Fruit fly (Drosophila melanogaster) whole organism, embryonic: ENCODE data around the gene dnc.
A peak's percentile ranks its signal among the peaks of the same experiment; 100 is the strongest.

Experiments used
- Adf1 ChIP-seq: fragments of 200-800 bp; sonication (Bioruptor generic); IDR thresholded peaks from 2 replicates; pipeline ENCODE4 v1.3.6; 2022; ENCODE audit warnings: missing biosample characterization, missing genetic modification characterization
- Atf6 ChIP-seq: fragments of 200-800 bp; sonication (Bioruptor generic); IDR thresholded peaks from 2 replicates; pipeline ENCODE4 v1.3.6; 2022; ENCODE audit warnings: missing biosample characterization, missing genetic modification characterization
- CG10209 ChIP-seq: fragments of 200-800 bp; sonication (Bioruptor generic); optimal IDR thresholded peaks from 3 replicates; lab custom pipeline; 2017; ENCODE audit warnings: missing biosample characterization, mild to moderate bottlenecking, missing genetic modification characterization, missing genetic modification reagents
- CG10543 ChIP-seq: fragments of 200-800 bp; sonication (Bioruptor generic); optimal IDR thresholded peaks from 3 replicates; lab custom pipeline; 2017; ENCODE audit warnings: missing biosample characterization, mild to moderate bottlenecking, missing genetic modification characterization, moderate library complexity
- CG12104 ChIP-seq: fragments of 200-800 bp; sonication (Bioruptor generic); optimal IDR thresholded peaks from 3 replicates; lab custom pipeline; 2016; ENCODE audit warnings: missing biosample characterization, missing genetic modification characterization
- CG13287 ChIP-seq: fragments of 200-800 bp; sonication (Bioruptor generic); IDR thresholded peaks from 2 replicates; pipeline ENCODE4 v1.3.6; 2022; ENCODE audit warnings: missing biosample characterization, missing genetic modification characterization; ENCODE audit not compliant: partially characterized antibody
- CG13296 ChIP-seq: fragments of 200-800 bp; sonication (Bioruptor generic); optimal IDR thresholded peaks from 3 replicates; lab custom pipeline; 2018; ENCODE audit warnings: missing biosample characterization, mild to moderate bottlenecking, missing genetic modification characterization
- CG14014 ChIP-seq: fragments of 200-800 bp; sonication (Bioruptor generic); IDR thresholded peaks from 2 replicates; pipeline ENCODE4 v1.3.6; 2022; ENCODE audit warnings: missing biosample characterization, missing genetic modification characterization
- CG14860 ChIP-seq: fragments of 200-800 bp; sonication (Bioruptor generic); IDR thresholded peaks from 3 replicates; pipeline ENCODE4 v1.3.6; 2022; ENCODE audit warnings: missing biosample characterization, missing genetic modification characterization; ENCODE audit not compliant: partially characterized antibody
- CG15514 ChIP-seq: fragments of 200-800 bp; sonication (Bioruptor generic); optimal IDR thresholded peaks from 3 replicates; lab custom pipeline; 2017; ENCODE audit warnings: missing biosample characterization, missing genetic modification characterization, mild to moderate bottlenecking, moderate library complexity, missing genetic modification reagents
- CG16815 ChIP-seq: fragments of 200-800 bp; sonication (Bioruptor generic); optimal IDR thresholded peaks from 3 replicates; lab custom pipeline; 2017; ENCODE audit warnings: missing biosample characterization, mild to moderate bottlenecking, missing genetic modification characterization
- CG18619 ChIP-seq: fragments of 200-800 bp; sonication (Bioruptor generic); optimal IDR thresholded peaks from 3 replicates; lab custom pipeline; 2017; ENCODE audit warnings: missing biosample characterization, mild to moderate bottlenecking, missing genetic modification characterization
- CG3281 ChIP-seq: fragments of 200-800 bp; sonication (Bioruptor generic); optimal IDR thresholded peaks from 3 replicates; lab custom pipeline; 2017; ENCODE audit warnings: missing biosample characterization, mild to moderate bottlenecking, missing genetic modification characterization
- CG34224 ChIP-seq: fragments of 200-800 bp; sonication (Bioruptor generic); IDR thresholded peaks from 3 replicates; pipeline ENCODE4 v1.3.6; 2022; ENCODE audit warnings: missing biosample characterization, missing genetic modification characterization; ENCODE audit not compliant: partially characterized antibody
- CG3847 ChIP-seq: fragments of 200-800 bp; sonication (Bioruptor generic); IDR thresholded peaks from 2 replicates; pipeline ENCODE4 v1.3.6; 2022; ENCODE audit warnings: missing biosample characterization, missing genetic modification characterization
- CG42726 ChIP-seq: fragments of 200-800 bp; sonication (Bioruptor generic); IDR thresholded peaks from 2 replicates; pipeline ENCODE4 v1.3.6; 2022; ENCODE audit warnings: missing biosample characterization, missing genetic modification characterization; ENCODE audit not compliant: partially characterized antibody
- CG4820 ChIP-seq: fragments of 200-800 bp; sonication (Bioruptor generic); optimal IDR thresholded peaks from 3 replicates; lab custom pipeline; 2016; ENCODE audit warnings: missing biosample characterization, missing genetic modification characterization
- CG8944 ChIP-seq: fragments of 200-800 bp; sonication (Bioruptor generic); optimal IDR thresholded peaks from 3 replicates; lab custom pipeline; 2016; ENCODE audit warnings: missing biosample characterization, missing genetic modification characterization
- CG9437 ChIP-seq: fragments of 200-800 bp; sonication (Bioruptor generic); optimal IDR thresholded peaks from 2 replicates; lab custom pipeline; 2018; ENCODE audit warnings: missing biosample characterization, mild to moderate bottlenecking, missing genetic modification characterization
- CG9876 ChIP-seq: fragments of 200-800 bp; sonication (Bioruptor generic); optimal IDR thresholded peaks from 2 replicates; lab custom pipeline; 2016; ENCODE audit warnings: missing biosample characterization, missing genetic modification characterization
- CTCF ChIP-seq: fragments of 200-800 bp; sonication (Bioruptor generic); optimal IDR thresholded peaks from 2 replicates; lab custom pipeline; 2017; ENCODE audit warnings: missing biosample characterization, mild to moderate bottlenecking, missing genetic modification characterization, moderate library complexity
- Dref ChIP-seq: fragments of 200-800 bp; sonication (Bioruptor generic); IDR thresholded peaks from 2 replicates; pipeline ENCODE4 v1.3.6; 2022; ENCODE audit warnings: missing biosample characterization, missing genetic modification characterization
- E2f1 ChIP-seq: fragments of 200-800 bp; sonication (Bioruptor generic); IDR thresholded peaks from 2 replicates; pipeline ENCODE4 v1.3.6; 2022; ENCODE audit warnings: missing biosample characterization, missing genetic modification characterization
- ERR ChIP-seq: fragments of 200-800 bp; sonication (Bioruptor generic); optimal IDR thresholded peaks from 2 replicates; lab custom pipeline; 2016; ENCODE audit warnings: missing biosample characterization, missing genetic modification characterization
- H2.0 ChIP-seq: fragments of 200-800 bp; sonication (Bioruptor generic); IDR thresholded peaks from 2 replicates; pipeline ENCODE4 v1.3.6; 2022; ENCODE audit warnings: missing biosample characterization, missing genetic modification characterization
- Hr78 ChIP-seq, 2 experiments: fragments of 200-800 bp in 1 of 2; fragments of >200 bp in 1 of 2; sonication (Bioruptor generic) in 1 of 2; optimal IDR thresholded peaks; 2 replicates each; lab custom pipeline; 2017 to 2019; ENCODE audit warnings: missing biosample characterization in 2 of 2, missing genetic modification characterization in 2 of 2, mild to moderate bottlenecking in 1 of 2, moderate library complexity in 1 of 2
- Hsf ChIP-seq: fragments of 200-800 bp; sonication (Bioruptor generic); optimal IDR thresholded peaks from 3 replicates; lab custom pipeline; 2016; ENCODE audit warnings: missing biosample characterization, missing genetic modification characterization
- Kr ChIP-seq: fragments of 200-800 bp; sonication (Bioruptor generic); optimal IDR thresholded peaks from 2 replicates; lab custom pipeline; 2017; ENCODE audit warnings: missing biosample characterization, mild to moderate bottlenecking, missing genetic modification characterization
- MESR4 ChIP-seq: fragments of 200-800 bp; sonication (Bioruptor generic); optimal IDR thresholded peaks from 2 replicates; lab custom pipeline; 2018; ENCODE audit warnings: missing biosample characterization, mild to moderate bottlenecking, missing genetic modification characterization, moderate library complexity
- Med ChIP-seq: fragments of 200-800 bp; sonication (Bioruptor generic); peaks from one replicate; lab custom pipeline; 2016; ENCODE audit warnings: missing biosample characterization, missing genetic modification characterization, mild to moderate bottlenecking, inconsistent platforms, moderate library complexity
- Oli ChIP-seq: fragments of 200-800 bp; sonication (Bioruptor generic); optimal IDR thresholded peaks from 2 replicates; lab custom pipeline; 2018; ENCODE audit warnings: missing biosample characterization, mild to moderate bottlenecking, missing genetic modification characterization, moderate library complexity
- Spps ChIP-seq: fragments of 200-800 bp; sonication (Bioruptor generic); optimal IDR thresholded peaks from 2 replicates; lab custom pipeline; 2018; ENCODE audit warnings: missing biosample characterization, mild to moderate bottlenecking, missing genetic modification characterization
- ato ChIP-seq: fragments of 200-800 bp; sonication (Bioruptor generic); IDR thresholded peaks from 2 replicates; pipeline ENCODE4 v1.3.6; 2022; ENCODE audit warnings: missing biosample characterization, missing genetic modification characterization; ENCODE audit not compliant: partially characterized antibody
- dati ChIP-seq: fragments of 200-800 bp; sonication (Bioruptor generic); IDR thresholded peaks from 2 replicates; pipeline ENCODE4 v1.3.6; 2022; ENCODE audit warnings: missing biosample characterization, missing genetic modification characterization
- dmrt99B ChIP-seq: fragments of 200-800 bp; sonication (Bioruptor generic); optimal IDR thresholded peaks from 2 replicates; lab custom pipeline; 2018; ENCODE audit warnings: missing biosample characterization, mild to moderate bottlenecking, missing genetic modification characterization, moderate library complexity
- dpn ChIP-seq, 2 experiments: fragments of 200-800 bp; sonication (Bioruptor generic); optimal IDR thresholded peaks; 3 replicates each; lab custom pipeline; 2016; ENCODE audit warnings: missing biosample characterization in 2 of 2, missing genetic modification characterization in 2 of 2
- ftz-f1 ChIP-seq: fragments of 200-800 bp; sonication (Bioruptor generic); optimal IDR thresholded peaks from 2 replicates; lab custom pipeline; 2016; ENCODE audit warnings: missing biosample characterization, missing genetic modification characterization
- gce ChIP-seq: fragments of 200-800 bp; sonication (Bioruptor generic); IDR thresholded peaks from 3 replicates; pipeline ENCODE4 v1.3.6; 2022; ENCODE audit warnings: missing biosample characterization, missing genetic modification characterization
- lbe ChIP-seq: fragments of 200-800 bp; sonication (Bioruptor generic); optimal IDR thresholded peaks from 2 replicates; lab custom pipeline; 2016; ENCODE audit warnings: missing biosample characterization, mild to moderate bottlenecking, missing genetic modification characterization
- lmd ChIP-seq: fragments of 200-800 bp; sonication (Bioruptor generic); IDR thresholded peaks from 2 replicates; pipeline ENCODE4 v1.3.6; 2022; ENCODE audit warnings: missing biosample characterization, missing genetic modification characterization
- mam ChIP-seq: fragments of 200-800 bp; sonication (Bioruptor generic); optimal IDR thresholded peaks from 3 replicates; lab custom pipeline; 2016; ENCODE audit warnings: missing biosample characterization, missing genetic modification characterization
- p53 ChIP-seq: fragments of 200-800 bp; sonication (Bioruptor generic); optimal IDR thresholded peaks from 2 replicates; lab custom pipeline; 2016; ENCODE audit warnings: missing biosample characterization, missing genetic modification characterization
- pros ChIP-seq: fragments of 200-800 bp; sonication (Bioruptor generic); optimal IDR thresholded peaks from 3 replicates; lab custom pipeline; 2019; ENCODE audit warnings: missing biosample characterization, mild to moderate bottlenecking, missing genetic modification characterization, moderate library complexity
- sens ChIP-seq: fragments of 200-800 bp; sonication (Bioruptor generic); peaks from one replicate; lab custom pipeline; 2016; ENCODE audit warnings: missing biosample characterization, missing genetic modification characterization
- slp2 ChIP-seq: fragments of 200-800 bp; sonication (Bioruptor generic); optimal IDR thresholded peaks from 2 replicates; lab custom pipeline; 2016; ENCODE audit warnings: missing biosample characterization, missing genetic modification characterization
- tin ChIP-seq: fragments of 200-800 bp; sonication (Bioruptor generic); optimal IDR thresholded peaks from 3 replicates; lab custom pipeline; 2016; ENCODE audit warnings: missing biosample characterization, missing genetic modification characterization
- tio ChIP-seq: fragments of 200-800 bp; sonication (Bioruptor generic); optimal IDR thresholded peaks from 2 replicates; lab custom pipeline; 2017; ENCODE audit warnings: missing biosample characterization, missing genetic modification characterization, inconsistent platforms
- tup ChIP-seq: fragments of 200-800 bp; sonication (Bioruptor generic); optimal IDR thresholded peaks from 2 replicates; lab custom pipeline; 2016; ENCODE audit warnings: missing biosample characterization, mild to moderate bottlenecking, missing genetic modification characterization, moderate library complexity
- tx ChIP-seq: fragments of 200-800 bp; sonication (Bioruptor generic); optimal IDR thresholded peaks from 2 replicates; lab custom pipeline; 2016; ENCODE audit warnings: missing biosample characterization, missing genetic modification characterization
- vfl ChIP-seq: fragments of 200-800 bp; sonication (Bioruptor generic); optimal IDR thresholded peaks from 2 replicates; lab custom pipeline; 2016; ENCODE audit warnings: missing biosample characterization, missing genetic modification characterization
- wek ChIP-seq: fragments of 200-800 bp; sonication (Bioruptor generic); optimal IDR thresholded peaks from 3 replicates; lab custom pipeline; 2018; ENCODE audit warnings: missing biosample characterization, mild to moderate bottlenecking, missing genetic modification characterization, moderate library complexity

dnc gene

dm6 chrX:3310827-3311226 is 134.6 kb downstream of the dnc start (continued):
- TF ChIP-seq CG16815 (GFP tag; lab: Kevin White, UChicago): peak; percentile 68
- TF ChIP-seq slp2: peak; percentile 75
- peak; percentile 23 for TF ChIP-seq MESR4 (GFP tag; lab: Kevin White, UChicago)
- peak; percentile 87 for TF ChIP-seq dmrt99B (tag; lab: Kevin White, UChicago)
- TF ChIP-seq pros: no peak
- no peak for TF ChIP-seq ERR (GFP tag; lab: Kevin White, UChicago)
- TF ChIP-seq CG13287 (GFP tag; lab: Robert Waterston, UW): no peak
- no peak for TF ChIP-seq CG42726
- TF ChIP-seq gce (GFP tag; lab: Robert Waterston, UW): peak; percentile 77; the same call in 2 of the 3 replicates
- TF ChIP-seq lmd: peak; percentile 83
- TF ChIP-seq CG10543 (GFP tag; lab: Kevin White, UChicago): peak; percentile 84
- TF ChIP-seq mam (GFP tag; lab: Kevin White, UChicago): peak; percentile 77
- TF ChIP-seq tin (GFP tag; lab: Kevin White, UChicago): peak; percentile 70
- TF ChIP-seq vfl (GFP tag; lab: Kevin White, UChicago): peak; percentile 73
- TF ChIP-seq tup (GFP tag; lab: Kevin White, UChicago): peak; percentile 65
- peak; percentile 88 for TF ChIP-seq CG14014 (GFP tag; lab: Robert Waterston, UW)
- peak; percentile 74 for TF ChIP-seq CG3847
- peak; percentile 62 for TF ChIP-seq CG4820 (GFP tag; lab: Kevin White, UChicago)
- TF ChIP-seq CG9876: peak; percentile 70
- peak; percentile 72 for TF ChIP-seq CG9437
- TF ChIP-seq Med (GFP tag; lab: Kevin White, UChicago): peak; percentile 95
- TF ChIP-seq CG3281 (GFP tag; lab: Kevin White, UChicago): peak; percentile 86
- no peak for TF ChIP-seq Dref
- peak; percentile 88 for TF ChIP-seq Hsf
- TF ChIP-seq CG10209: peak; percentile 74
- TF ChIP-seq p53 (GFP tag; lab: Kevin White, UChicago): no peak
- peak; percentile 82 for TF ChIP-seq CG13296
- TF ChIP-seq CG18619 (GFP tag; lab: Kevin White, UChicago): peak; percentile 79
- TF ChIP-seq CG14860 (GFP tag; lab: Robert Waterston, UW): no peak
- TF ChIP-seq tx (GFP tag; lab: Kevin White, UChicago): peak; percentile 75
- TF ChIP-seq dpn (GFP tag; optimal IDR thresholded peaks at IDR 0.05; lab: Kevin White, UChicago): peak; percentile 62 to 81
- peak; percentile 55 for TF ChIP-seq CG12104 (GFP tag; lab: Kevin White, UChicago)
- TF ChIP-seq dati (GFP tag; lab: Robert Waterston, UW): no peak; the same call in 1 of the 2 replicates
- TF ChIP-seq H2.0 (GFP tag; lab: Robert Waterston, UW): peak; percentile 80
- no peak for TF ChIP-seq CTCF (GFP tag; lab: Kevin White, UChicago)
- peak; percentile 94 for TF ChIP-seq sens
- peak in 1 of 2 experiments; percentile 7 for TF ChIP-seq Hr78 (GFP tag; optimal IDR thresholded peaks at IDR 0.05; lab: Kevin White, UChicago)
- peak; percentile 80 for TF ChIP-seq Atf6 (GFP tag; lab: Robert Waterston, UW)
- peak; percentile 45; the same call in 1 of the 2 replicates for TF ChIP-seq Adf1
- TF ChIP-seq Kr (GFP tag; lab: Kevin White, UChicago): no peak
- TF ChIP-seq lbe: no peak
- TF ChIP-seq CG15514 (GFP tag; lab: Kevin White, UChicago): peak; percentile 77
- no peak for TF ChIP-seq ato (GFP tag; lab: Robert Waterston, UW)
- TF ChIP-seq ftz-f1 (GFP tag; lab: Kevin White, UChicago): no peak
- peak; percentile 84 for TF ChIP-seq Oli (tag; lab: Kevin White, UChicago)
- peak; percentile 88 for TF ChIP-seq E2f1 (GFP tag; lab: Robert Waterston, UW)
- peak; percentile 34 for TF ChIP-seq Spps
- TF ChIP-seq wek (GFP tag; lab: Kevin White, UChicago): peak; percentile 66
- no peak for TF ChIP-seq CG34224
- peak; percentile 69 for TF ChIP-seq CG8944 (GFP tag; lab: Kevin White, UChicago)
- TF ChIP-seq tio (GFP tag; lab: Kevin White, UChicago): peak; percentile 61
